Worm (Caenorhabditis elegans): Measurements from ENCODE around the gene F45D11.7.
"Not testable (repeated sequence)": the region's sequence is repeated elsewhere in the genome, so short reads cannot be mapped to it uniquely, and the experiment has no call there.

The F45D11.7 gene

DNA sequence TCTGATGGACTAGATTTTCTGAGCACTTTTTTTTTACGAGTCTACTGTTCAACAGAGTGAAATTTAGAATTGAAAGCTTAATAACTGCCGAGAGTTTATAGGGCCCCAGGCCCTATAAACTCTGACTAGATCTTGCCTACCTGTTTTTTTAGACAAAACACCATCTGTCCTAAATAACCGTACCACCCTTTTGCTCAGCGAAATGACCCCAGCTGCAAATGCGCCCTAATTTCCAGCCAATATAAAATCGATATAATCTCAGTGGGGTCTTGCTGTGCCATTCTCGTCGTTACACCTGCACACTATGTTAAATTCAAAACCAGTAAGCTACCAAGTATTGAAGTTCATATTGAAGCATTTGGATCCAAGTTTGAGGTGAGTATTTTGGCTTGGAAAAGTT is 20.3 kb upstream of the F45D11.7 start, which contains the start of gene fbxc-14:
fbxc-14 (plus strand) TSS at position 301 of the 400 bp plus-strand sequence.
- no peak for TF ChIP-seq pag-3 (tag; optimal IDR thresholded peaks at IDR 0.05; ENCODE audit: borderline replicate concordance)
- TF ChIP-seq ceh-22 (tag; optimal IDR thresholded peaks at IDR 0.05), result no peak
- no peak for TF ChIP-seq hlh-6 (tag; optimal IDR thresholded peaks at IDR 0.05)
- no peak for TF ChIP-seq gmeb-2 (tag; optimal IDR thresholded peaks at IDR 0.05)
- no peak for TF ChIP-seq lin-11 (tag; optimal IDR thresholded peaks at IDR 0.05)
- TF ChIP-seq nfya-1 (tag; optimal IDR thresholded peaks at IDR 0.05), result no peak
- no peak for TF ChIP-seq fkh-6 (tag; optimal IDR thresholded peaks at IDR 0.05)
- no peak for TF ChIP-seq ama-1 (optimal IDR thresholded peaks at IDR 0.05)
- TF ChIP-seq unc-3 (GFP tag; conservative IDR thresholded peaks at IDR 0.05), result no peak
- TF ChIP-seq unc-3 (tag; optimal IDR thresholded peaks at IDR 0.05), result no peak
- no peak for TF ChIP-seq eyg-1 (tag; optimal IDR thresholded peaks at IDR 0.05)
- no peak for TF ChIP-seq npax-4 (tag; optimal IDR thresholded peaks at IDR 0.05)
- TF ChIP-seq sdc-2 (tag; optimal IDR thresholded peaks at IDR 0.05), result no peak
- no peak for TF ChIP-seq ceh-18 (tag; optimal IDR thresholded peaks at IDR 0.05)
- no peak for TF ChIP-seq hlh-15 (tag; optimal IDR thresholded peaks at IDR 0.05)
- no peak for TF ChIP-seq dmd-4 (tag; optimal IDR thresholded peaks at IDR 0.05; ENCODE audit: borderline replicate concordance)
- TF ChIP-seq ceh-24 (tag; optimal IDR thresholded peaks at IDR 0.05), result no peak

DNA sequence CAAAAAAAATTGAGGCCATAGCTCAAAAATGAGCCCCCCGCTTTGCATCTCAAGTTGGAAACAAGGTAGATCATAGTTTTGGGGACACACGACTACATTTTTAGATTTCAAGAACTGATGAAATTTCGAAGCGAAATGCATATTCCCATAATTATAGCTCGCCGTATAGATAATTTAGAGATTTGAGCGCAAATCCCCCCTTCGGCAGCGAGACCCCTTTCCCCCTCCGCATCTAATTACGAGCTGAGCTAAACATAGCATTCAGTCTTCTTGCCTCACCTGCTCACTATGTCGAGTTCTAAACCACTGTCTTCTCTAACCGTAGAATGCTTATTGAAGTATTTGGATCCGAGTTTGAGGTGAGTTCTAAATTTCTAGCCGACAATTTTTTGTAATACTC is 15.2 kb upstream of the F45D11.7 start, which contains the start of the genes fbxc-17 and fbxc-15:
fbxc-17 (minus strand) TSS at position 101 of the 400 bp plus-strand sequence.
fbxc-15 (plus strand) TSS at position 289 of the 400 bp plus-strand sequence.
- TF ChIP-seq fkh-10 (GFP tag; optimal IDR thresholded peaks at IDR 0.05), result no peak
- TF ChIP-seq npax-4 (tag; optimal IDR thresholded peaks at IDR 0.05), result no peak
- no peak for TF ChIP-seq che-1 (tag; optimal IDR thresholded peaks at IDR 0.05)
- TF ChIP-seq hlh-13 (GFP tag; optimal IDR thresholded peaks at IDR 0.05), result no peak
- TF ChIP-seq ceh-18 (tag; optimal IDR thresholded peaks at IDR 0.05), result no peak
- TF ChIP-seq sox-2 (GFP tag; IDR thresholded peaks at IDR 0.05), result no peak
- no peak for TF ChIP-seq ama-1 (optimal IDR thresholded peaks at IDR 0.05)
- no peak for TF ChIP-seq ceh-24 (tag; optimal IDR thresholded peaks at IDR 0.05)
- no peak for TF ChIP-seq hlh-30 (tag; optimal IDR thresholded peaks at IDR 0.05; ENCODE audit: insufficient read depth)
- TF ChIP-seq ztf-16 (tag; optimal IDR thresholded peaks at IDR 0.05), result no peak
- TF ChIP-seq fax-1 (tag; optimal IDR thresholded peaks at IDR 0.05), result no peak

DNA sequence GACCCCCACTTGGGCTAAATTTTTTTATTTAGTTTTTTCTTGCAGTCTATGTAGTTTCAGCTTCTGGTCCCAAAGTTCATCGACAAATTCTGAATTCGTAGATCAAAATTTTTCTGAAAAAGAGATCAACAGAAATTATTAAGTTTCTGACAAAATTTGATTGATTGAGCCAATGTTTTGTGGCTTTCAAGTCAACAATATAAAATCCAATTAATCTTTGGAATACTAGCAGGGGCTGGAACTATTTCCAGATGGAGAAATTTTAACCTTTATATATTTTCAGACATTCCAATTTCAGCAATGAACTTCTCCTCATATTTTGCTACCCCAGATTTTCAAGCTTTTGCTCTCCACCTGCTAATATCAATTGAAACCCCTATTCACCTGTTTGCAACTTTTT is 11.5 kb upstream of the F45D11.7 start, which contains the start of gene srh-274:
srh-274 (plus strand) TSS at position 301 of the 400 bp plus-strand sequence.
- TF ChIP-seq C38D4.7 (GFP tag; optimal IDR thresholded peaks at IDR 0.05) (no peak), hlh-30 (tag; optimal IDR thresholded peaks at IDR 0.05; ENCODE audit: insufficient read depth) (no peak), unc-42 (tag; optimal IDR thresholded peaks at IDR 0.05) (no peak)

DNA sequence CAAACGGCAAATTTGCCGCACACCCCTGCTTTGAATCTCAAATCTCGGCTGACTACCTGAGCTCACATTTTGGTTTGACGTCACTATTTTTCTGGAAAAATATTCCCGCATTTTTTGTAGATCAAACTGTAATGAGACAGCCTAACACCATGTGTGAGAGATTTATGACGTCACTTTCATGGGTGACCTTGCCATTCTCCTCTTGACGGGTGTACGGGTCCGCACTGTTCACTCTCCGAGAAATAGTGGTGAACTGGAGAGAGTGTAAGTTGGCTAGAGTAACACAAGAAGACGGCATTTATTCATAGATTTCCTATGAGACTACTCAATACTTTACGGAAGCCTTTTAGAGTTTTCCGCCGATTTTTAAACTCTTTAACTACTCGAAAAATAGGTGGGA is 8.6 kb upstream of the F45D11.7 start, which contains the start of gene fbxc-40:
fbxc-40 (plus strand) TSS at position 301 of the 400 bp plus-strand sequence.
- TF ChIP-seq ceh-31 (tag; optimal IDR thresholded peaks at IDR 0.05); unc-55 (GFP tag; optimal IDR thresholded peaks at IDR 0.05); ztf-16 (tag; optimal IDR thresholded peaks at IDR 0.05): not testable (repeated sequence)

DNA sequence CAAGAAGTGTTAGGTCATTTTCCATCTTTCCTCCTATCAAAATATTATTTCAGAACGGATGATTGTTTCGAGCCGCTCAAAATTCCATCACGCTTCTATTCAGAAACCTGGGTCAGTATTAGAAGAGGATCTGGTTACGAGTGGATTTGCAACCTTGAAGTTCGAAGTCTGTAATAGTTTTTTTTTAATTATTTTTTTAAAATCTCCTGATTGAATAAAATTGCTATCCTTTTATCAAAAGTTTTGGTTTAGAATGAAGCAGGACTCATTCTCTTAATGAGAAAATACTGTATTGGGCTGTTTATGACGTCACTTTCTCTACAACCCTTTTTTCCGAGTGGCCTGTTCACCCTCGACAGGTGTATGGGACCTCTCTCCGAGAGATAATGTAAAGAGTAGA is 5.9 kb upstream of the F45D11.7 start, which contains the start of gene fbxc-39:
fbxc-39 (plus strand) TSS at position 301 of the 400 bp plus-strand sequence.
- no peak for TF ChIP-seq gmeb-2 (tag; optimal IDR thresholded peaks at IDR 0.05)
- TF ChIP-seq syd-9 (tag; optimal IDR thresholded peaks at IDR 0.05), result no peak
- no peak for TF ChIP-seq eyg-1 (tag; optimal IDR thresholded peaks at IDR 0.05)
- TF ChIP-seq nhr-232 (tag; optimal IDR thresholded peaks at IDR 0.05), result no peak
- TF ChIP-seq F13H6.1 (tag; optimal IDR thresholded peaks at IDR 0.05), result no peak
- no peak for TF ChIP-seq hlh-15 (tag; optimal IDR thresholded peaks at IDR 0.05)
- TF ChIP-seq mec-3 (tag; optimal IDR thresholded peaks at IDR 0.05; ENCODE audit: borderline replicate concordance), result no peak
- no peak for TF ChIP-seq npax-4 (tag; optimal IDR thresholded peaks at IDR 0.05)
- TF ChIP-seq sdc-2 (tag; optimal IDR thresholded peaks at IDR 0.05), result no peak
